Fruit fly (Drosophila melanogaster): Measurements from ENCODE around the gene mthl5.
A peak's percentile ranks its signal among the peaks of the same experiment; 100 is the strongest.

Gene mthl5

dm6 chr3R:11882506-11882953 lies 4.4 kb downstream of the mthl5 start, which contains the start of the genes CG6962 and CG31368 (continued):
- TF ChIP-seq Scr (GFP tag; IDR thresholded peaks at IDR 0.05; ENCODE audit: partially characterized antibody) (0 out of 2 replicates have a peak, but pooled peaks have one; percentile 12), CG8281 (tag; optimal IDR thresholded peaks at IDR 0.05) (peak; percentile 33), ro (GFP tag; IDR thresholded peaks at IDR 0.05) (peak; percentile 34; the same call in 1 of the 2 replicates), CG12219 (GFP tag; optimal IDR thresholded peaks at IDR 0.05) (peak; percentile 35), Hand (GFP tag; optimal IDR thresholded peaks at IDR 0.05) (peak; percentile 18), CG15601 (tag; optimal IDR thresholded peaks at IDR 0.05) (peak; percentile 83), HLH54F (GFP tag; optimal IDR thresholded peaks at IDR 0.05) (peak; percentile 81), croc (GFP tag; conservative IDR thresholded peaks at IDR 0.05) (peak; percentile 70), pnt (GFP tag; optimal IDR thresholded peaks at IDR 0.05) (peak; percentile 67), ind (GFP tag; optimal IDR thresholded peaks at IDR 0.05) (peak; percentile 86), CG11247 (GFP tag; IDR thresholded peaks at IDR 0.05) (peak; percentile 86), CG1233 (GFP tag; optimal IDR thresholded peaks at IDR 0.05) (peak; percentile 72), CG3065 (GFP tag; optimal IDR thresholded peaks at IDR 0.05) (peak; percentile 55), CG13775 (GFP tag; optimal IDR thresholded peaks at IDR 0.05) (peak; percentile 86), Doc2 (GFP tag; IDR thresholded peaks at IDR 0.05) (no peak), Ada2b (GFP tag; IDR thresholded peaks at IDR 0.05) (peak; percentile 82), dmrt11E (tag; optimal IDR thresholded peaks at IDR 0.05) (peak; percentile 86), Dbx (GFP tag; IDR thresholded peaks at IDR 0.05) (peak; percentile 78), kni (GFP tag; optimal IDR thresholded peaks at IDR 0.05) (peak; percentile 42), GATAe (GFP tag; conservative IDR thresholded peaks at IDR 0.05) (no peak; the same call in 1 of the 2 replicates), HmgZ (tag; optimal IDR thresholded peaks at IDR 0.05) (peak; percentile 86), Spps (tag; optimal IDR thresholded peaks at IDR 0.05) (peak; percentile 67), CG15514 (GFP tag; optimal IDR thresholded peaks at IDR 0.05) (peak; percentile 78), Oli (tag; optimal IDR thresholded peaks at IDR 0.05) (peak; percentile 76), lov (optimal IDR thresholded peaks at IDR 0.05) (no peak), lov (GFP tag; IDR thresholded peaks at IDR 0.05) (no peak), Hsf (GFP tag; optimal IDR thresholded peaks at IDR 0.05) (peak; percentile 84), Opbp (GFP tag; IDR thresholded peaks at IDR 0.05; ENCODE audit: partially characterized antibody) (no peak), wek (GFP tag; optimal IDR thresholded peaks at IDR 0.05) (no peak), CG2199 (GFP tag; IDR thresholded peaks at IDR 0.05) (no peak; the same call in 2 of the 3 replicates), TFAM (GFP tag; optimal IDR thresholded peaks at IDR 0.05) (no peak), schlank (tag; optimal IDR thresholded peaks at IDR 0.05) (peak; percentile 21), Sry-δ (GFP tag; optimal IDR thresholded peaks at IDR 0.05) (peak; percentile 36), fd96Cb (tag; optimal IDR thresholded peaks at IDR 0.05) (peak; percentile 84), CG17829 (tag; optimal IDR thresholded peaks at IDR 0.05) (peak; percentile 90), lab (GFP tag; optimal IDR thresholded peaks at IDR 0.05) (no peak), CG18764 (GFP tag; optimal IDR thresholded peaks at IDR 0.05) (peak; percentile 76), CG31224 (GFP tag; IDR thresholded peaks at IDR 0.05) (peak; percentile 52; the same call in 1 of the 2 replicates), zfh1 (GFP tag; IDR thresholded peaks at IDR 0.05) (peak; percentile 88), CG11093 (GFP tag; IDR thresholded peaks at IDR 0.05) (peak; percentile 30; the same call in 1 of the 3 replicates), stwl (tag; optimal IDR thresholded peaks at IDR 0.05) (peak; percentile 78), Vsx1 (GFP tag; optimal IDR thresholded peaks at IDR 0.05) (no peak), dm (GFP tag; optimal IDR thresholded peaks at IDR 0.05) (peak; percentile 27), unc-4 (GFP tag; IDR thresholded peaks at IDR 0.05; ENCODE audit: partially characterized antibody) (0 out of 2 replicates have a peak, but pooled peaks have one; percentile 20), CG13123 (GFP tag; optimal IDR thresholded peaks at IDR 0.05) (peak; percentile 68), CG6854 (GFP tag; optimal IDR thresholded peaks at IDR 0.05) (no peak), bsh (GFP tag; optimal IDR thresholded peaks at IDR 0.05) (peak in 1 of 2 experiments; percentile 82), Jarid2 (GFP tag; optimal IDR thresholded peaks at IDR 0.05) (peak; percentile 1), CG1529 (GFP tag; optimal IDR thresholded peaks at IDR 0.05) (peak; percentile 28), jigr1 (GFP tag; IDR thresholded peaks at IDR 0.05) (peak; percentile 76; the same call in 2 of the 3 replicates)

All from whole organism, embryonic.